Worm (Caenorhabditis elegans) whole organism, L1 larva: Measurements from ENCODE around the gene skr-12.

ENCODE experiments used
- aly-2 ChIP-seq: fragments of 150-350 bp; optimal IDR thresholded peaks from 2 replicates; lab custom pipeline; 2014; ENCODE audit warnings: missing biosample characterization, missing genetic modification characterization
- ceh-90 ChIP-seq: sonication (generic microtip); optimal IDR thresholded peaks from 2 replicates; lab custom pipeline; 2016; ENCODE audit warnings: missing genetic modification characterization, missing compliant biosample characterization
- ces-1 ChIP-seq: fragments of 150-350 bp; optimal IDR thresholded peaks from 2 replicates; lab custom pipeline; 2014; ENCODE audit warnings: missing biosample characterization, missing genetic modification reagents, missing genetic modification characterization
- mab-9 ChIP-seq: fragments of 200-800 bp; sonication (Bioruptor generic); IDR thresholded peaks from 2 replicates; pipeline ENCODE4 v1.3.6; 2022; ENCODE audit warnings: missing genetic modification reagents, missing genetic modification characterization, missing compliant biosample characterization
- mep-1 ChIP-seq: fragments of 150-350 bp; optimal IDR thresholded peaks from 2 replicates; lab custom pipeline; 2014; ENCODE audit warnings: missing biosample characterization, missing genetic modification characterization
- nhr-11 ChIP-seq: fragments of 150-350 bp; optimal IDR thresholded peaks from 2 replicates; lab custom pipeline; 2014; ENCODE audit warnings: missing biosample characterization, missing genetic modification characterization
- nhr-76 ChIP-seq: sonication (generic microtip); optimal IDR thresholded peaks from 2 replicates; lab custom pipeline; 2017; ENCODE audit warnings: missing biosample characterization, missing genetic modification characterization
- ztf-4 ChIP-seq: fragments of 150-350 bp; optimal IDR thresholded peaks from 2 replicates; lab custom pipeline; 2014; ENCODE audit warnings: missing biosample characterization, missing genetic modification characterization

ce11 chrIV:17153002-17153401 lies 14.1 kb upstream of the skr-12 start:
- no peak for TF ChIP-seq nhr-76 (tag; lab: Kevin White, UChicago)
- TF ChIP-seq ceh-90 (tag; lab: Kevin White, UChicago), result no peak
- TF ChIP-seq ztf-4 (tag; lab: Kevin White, UChicago), result no peak
- TF ChIP-seq mep-1, result no peak
- TF ChIP-seq ces-1 (GFP tag; lab: Kevin White, UChicago), result no peak
- TF ChIP-seq mab-9 (GFP tag; lab: Robert Waterston, UW), result no peak
- TF ChIP-seq aly-2 (tag; lab: Kevin White, UChicago), result no peak
- TF ChIP-seq nhr-11, result no peak
